Worm (Caenorhabditis elegans): ENCODE data around the gene ptr-6.
A peak's percentile ranks its signal among the peaks of the same experiment; 100 is the strongest.

The ptr-6 gene

ce11 chrII:5225284-5225683, 21.4 kb downstream of the ptr-6 start, which contains the start of gene dsh-1:
Gene dsh-1 (minus strand): TSS chrII:5225384.
- TF ChIP-seq alr-1 (tag; optimal IDR thresholded peaks at IDR 0.05): no peak

DNA sequence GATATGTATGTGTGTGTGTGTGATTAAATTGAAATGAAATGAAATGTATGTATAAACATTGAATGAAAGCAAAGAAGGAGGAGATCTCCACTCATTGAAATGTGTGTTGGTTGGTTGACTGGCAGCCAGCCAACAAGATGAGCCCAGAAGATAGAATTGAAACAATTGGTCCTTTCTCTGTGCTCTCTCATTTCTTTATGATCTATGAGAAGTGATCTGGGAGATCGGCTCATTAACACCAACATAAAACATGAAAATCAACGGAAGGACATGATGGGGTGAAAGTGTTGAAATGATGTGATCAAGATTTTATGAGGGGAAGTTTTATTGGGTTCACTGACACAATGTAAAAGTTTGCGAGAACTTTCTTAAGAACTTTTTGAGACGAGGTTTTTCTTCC, 23.8 kb downstream of the ptr-6 start:
- TF ChIP-seq mab-5 (tag; optimal IDR thresholded peaks at IDR 0.05): peak; percentile 0
- no peak for TF ChIP-seq peb-1 (tag; optimal IDR thresholded peaks at IDR 0.05)
- TF ChIP-seq nhr-129 (tag; optimal IDR thresholded peaks at IDR 0.05): peak; percentile 14

- TF ChIP-seq mab-5 (tag; optimal IDR thresholded peaks at IDR 0.05) (peak; percentile 47), nhr-12 (tag; optimal IDR thresholded peaks at IDR 0.05) (no peak), sma-9 (GFP tag; optimal IDR thresholded peaks at IDR 0.05) (peak; percentile 38), sma-9 (tag; optimal IDR thresholded peaks at IDR 0.05) (no peak)
Measured at ce11 chrII:5220648-5221047, 26.0 kb downstream of the ptr-6 start.

DNA sequence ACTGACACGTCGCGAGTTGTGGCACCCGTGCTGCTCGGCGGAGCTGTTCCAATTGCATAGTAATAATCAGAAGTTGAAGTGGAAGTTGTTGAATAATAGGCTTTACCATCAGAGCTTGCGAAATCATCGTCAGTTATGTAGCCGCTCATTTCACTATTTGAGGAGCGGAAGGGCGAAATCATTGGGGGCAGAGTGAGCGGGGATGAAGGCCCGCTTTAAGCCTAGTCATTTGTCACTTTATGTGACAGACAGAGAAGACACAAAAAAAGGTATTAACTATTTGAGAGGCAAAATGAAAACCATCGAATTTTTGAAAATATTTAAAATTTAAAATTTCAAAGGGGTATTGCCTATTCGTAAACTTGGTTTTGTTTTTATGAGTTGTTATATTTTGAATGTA, 28.3 kb downstream of the ptr-6 start:
- TF ChIP-seq unc-55 (GFP tag; optimal IDR thresholded peaks at IDR 0.05) (peak; percentile 30), nhr-21 (tag; optimal IDR thresholded peaks at IDR 0.05) (no peak), sma-9 (GFP tag; optimal IDR thresholded peaks at IDR 0.05) (no peak), sma-9 (tag; optimal IDR thresholded peaks at IDR 0.05) (no peak), mab-5 (tag; optimal IDR thresholded peaks at IDR 0.05) (peak; percentile 20), nhr-23 (tag; optimal IDR thresholded peaks at IDR 0.05) (no peak), peb-1 (tag; optimal IDR thresholded peaks at IDR 0.05) (no peak)

DNA sequence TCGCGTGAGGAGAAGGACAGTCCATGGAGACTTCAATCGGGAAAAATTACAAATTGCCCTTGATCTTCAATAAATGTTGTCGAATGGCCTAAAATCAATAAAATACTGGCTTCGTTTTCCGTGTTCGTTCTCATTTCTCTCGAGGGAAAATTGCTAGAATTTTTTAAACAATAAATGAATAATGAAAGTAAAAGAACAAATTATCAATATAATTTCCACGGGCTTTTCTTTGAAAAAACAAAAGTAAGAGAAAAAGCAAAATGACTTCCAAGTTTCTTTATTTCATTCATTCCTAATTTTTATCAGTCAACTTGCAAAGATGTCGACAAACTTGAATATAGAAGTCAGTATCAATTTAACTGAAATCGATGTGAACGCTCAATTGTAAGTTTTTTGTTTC, 34.0 kb downstream of the ptr-6 start, which contains the start of gene C34F11.1:
TSS of gene C34F11.1 (plus strand) at position 301 of the 400 bp plus-strand sequence.
- TF ChIP-seq unc-39 (tag; optimal IDR thresholded peaks at IDR 0.05) (no peak), nhr-12 (tag; optimal IDR thresholded peaks at IDR 0.05) (no peak), unc-55 (GFP tag; optimal IDR thresholded peaks at IDR 0.05) (no peak), ama-1 (optimal IDR thresholded peaks at IDR 0.05) (no peak), fos-1 (tag; optimal IDR thresholded peaks at IDR 0.05) (no peak), sma-3 (GFP tag; optimal IDR thresholded peaks at IDR 0.05) (no peak), elt-3 (tag; optimal IDR thresholded peaks at IDR 0.05) (no peak), nhr-25 (tag; optimal IDR thresholded peaks at IDR 0.05) (no peak), peb-1 (tag; optimal IDR thresholded peaks at IDR 0.05) (no peak), nhr-6 (tag; optimal IDR thresholded peaks at IDR 0.05) (no peak), ceh-16 (tag; optimal IDR thresholded peaks at IDR 0.05) (no peak), egl-27 (tag; optimal IDR thresholded peaks at IDR 0.05) (no peak), lsy-2 (tag; optimal IDR thresholded peaks at IDR 0.05) (no peak), nhr-237 (tag; optimal IDR thresholded peaks at IDR 0.05) (no peak), nhr-10 (tag; optimal IDR thresholded peaks at IDR 0.05) (no peak), mdl-1 (tag; optimal IDR thresholded peaks at IDR 0.05) (no peak)

DNA sequence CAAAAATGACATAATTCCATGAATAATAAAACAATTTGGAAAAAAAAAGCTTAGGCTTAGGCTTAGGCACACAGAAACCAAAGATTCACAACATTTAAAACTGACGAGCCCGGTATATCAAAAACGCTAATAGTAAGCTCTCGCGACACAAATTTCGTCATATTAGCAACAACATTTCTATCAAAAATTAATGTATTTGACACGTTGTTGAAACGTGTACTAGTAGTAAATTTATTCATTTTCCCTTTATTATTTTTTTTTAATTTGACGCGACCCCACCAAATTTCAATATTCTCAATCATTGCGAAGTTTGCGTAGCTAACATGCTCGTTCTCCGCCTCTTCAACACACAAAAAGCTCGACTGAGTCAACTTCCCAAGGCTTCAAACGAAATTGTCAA, 34.7 kb downstream of the ptr-6 start, which contains the start of gene C34F11.2:
TSS of gene C34F11.2 (plus strand) at position 301 of the 400 bp plus-strand sequence.
- TF ChIP-seq zag-1 (tag; optimal IDR thresholded peaks at IDR 0.05): no peak
- no peak for TF ChIP-seq ztf-11 (tag; optimal IDR thresholded peaks at IDR 0.05)
- TF ChIP-seq blmp-1 (tag; optimal IDR thresholded peaks at IDR 0.05; ENCODE audit: insufficient read depth): no peak
- no peak for TF ChIP-seq fos-1 (tag; optimal IDR thresholded peaks at IDR 0.05)
- no peak for TF ChIP-seq gmeb-1 (tag; optimal IDR thresholded peaks at IDR 0.05)

DNA sequence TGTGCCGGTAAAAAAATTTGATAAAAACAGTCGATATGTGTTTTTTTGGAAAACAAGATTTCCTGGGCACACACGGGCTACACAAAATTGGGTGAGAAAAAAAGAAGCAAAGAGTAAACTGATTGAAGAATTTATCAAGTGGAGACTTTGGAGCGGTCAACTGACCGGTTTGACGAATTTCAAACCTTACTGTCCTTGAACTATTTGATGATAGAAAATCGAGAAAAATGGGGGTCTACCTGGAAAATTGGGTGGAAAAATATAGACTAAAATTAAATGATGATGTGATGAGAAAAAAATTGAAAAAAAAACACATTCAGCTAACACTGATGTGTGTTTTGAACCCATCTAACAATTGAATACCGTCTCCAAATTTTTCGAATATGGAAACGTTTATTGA, 35.8 kb downstream of the ptr-6 start, which contains the start of gene C34F11.8:
TSS of gene C34F11.8 (minus strand) at position 135 of the 400 bp plus-strand sequence.
- TF ChIP-seq skn-1 (tag; optimal IDR thresholded peaks at IDR 0.05) (no peak), R02D3.7 (tag; optimal IDR thresholded peaks at IDR 0.05) (no peak), sma-3 (GFP tag; optimal IDR thresholded peaks at IDR 0.05) (peak; percentile 1), Y55F3AM.14 (GFP tag; optimal IDR thresholded peaks at IDR 0.05) (no peak), unc-62 (GFP tag; optimal IDR thresholded peaks at IDR 0.05) (no peak), lin-39 (tag; optimal IDR thresholded peaks at IDR 0.05) (no peak), nhr-12 (tag; optimal IDR thresholded peaks at IDR 0.05) (no peak), nhr-23 (tag; optimal IDR thresholded peaks at IDR 0.05) (no peak), nhr-25 (tag; optimal IDR thresholded peaks at IDR 0.05) (peak; percentile 43)

Measured in whole organism, L2 larva.